Worm (Caenorhabditis elegans): ENCODE results near the gene arrd-4.

ce11 chrII:9802642-9803041, 35.5 kb downstream of the arrd-4 start, which contains the start of gene cyp-13A6:
- TF ChIP-seq W03F9.2 (tag; optimal IDR thresholded peaks at IDR 0.05) (no peak), him-1 (tag; optimal IDR thresholded peaks at IDR 0.05) (no peak), dao-5 (tag; optimal IDR thresholded peaks at IDR 0.05) (no peak)
